Worm (Caenorhabditis elegans): ENCODE results near the gene F31D5.1.

DNA sequence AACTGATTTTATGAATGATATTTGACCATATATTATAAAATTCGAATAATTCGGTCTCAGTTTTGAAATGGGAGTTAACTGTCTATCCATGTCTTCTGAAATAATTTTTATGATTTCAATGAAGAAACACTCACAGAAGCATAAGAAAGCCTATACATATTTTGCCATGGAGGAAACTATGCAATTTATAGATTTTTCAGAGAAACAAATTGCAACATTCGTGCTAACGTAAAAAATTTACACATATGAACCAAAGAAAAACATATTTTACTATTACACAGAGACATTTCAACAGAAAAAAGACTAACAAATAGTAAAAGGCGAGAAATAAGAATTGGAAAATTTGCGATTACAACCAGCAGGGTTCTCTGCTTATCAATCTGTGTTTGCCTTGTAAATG is 40.3 kb upstream of the F31D5.1 start, which contains the start of gene R03H10.7:
- TF ChIP-seq flt-1 (GFP tag; IDR thresholded peaks at IDR 0.05) (no peak), klf-2 (GFP tag; conservative IDR thresholded peaks at IDR 0.05) (no peak), T22C8.4 (GFP tag; IDR thresholded peaks at IDR 0.05) (no peak), ztf-23 (GFP tag; IDR thresholded peaks at IDR 0.05) (no peak), ztf-29 (GFP tag; IDR thresholded peaks at IDR 0.05) (no peak), ref-1 (GFP tag; conservative IDR thresholded peaks at IDR 0.05) (no peak), med-1 (GFP tag; optimal IDR thresholded peaks at IDR 0.05; ENCODE audit: insufficient read depth) (no peak), cog-1 (tag; optimal IDR thresholded peaks at IDR 0.05) (no peak)

Data from whole organism, midembryonic.